Fruit fly (Drosophila melanogaster) whole organism, embryonic: ENCODE data around the gene CG6733.

ENCODE experiments used
- Atf6 ChIP-seq: fragments of 200-800 bp; sonication (Bioruptor generic); IDR thresholded peaks from 2 replicates; pipeline ENCODE4 v1.3.6; 2022; ENCODE audit warnings: missing biosample characterization, missing genetic modification characterization
- B-H1 ChIP-seq: fragments of 200-800 bp; sonication (Bioruptor generic); IDR thresholded peaks from 3 replicates; pipeline ENCODE4 v1.3.6; 2022; ENCODE audit warnings: missing biosample characterization, missing genetic modification characterization
- Bdp1 ChIP-seq: fragments of 200-800 bp; sonication (Bioruptor generic); optimal IDR thresholded peaks from 3 replicates; lab custom pipeline; 2016; ENCODE audit warnings: missing biosample characterization, missing genetic modification characterization
- CG10274 ChIP-seq: fragments of 200-800 bp; sonication (Bioruptor generic); optimal IDR thresholded peaks from 3 replicates; lab custom pipeline; 2017; ENCODE audit warnings: missing biosample characterization, mild to moderate bottlenecking, missing genetic modification characterization
- CG10462 ChIP-seq: fragments of 200-800 bp; sonication (Bioruptor generic); optimal IDR thresholded peaks from 2 replicates; lab custom pipeline; 2016; ENCODE audit warnings: missing biosample characterization, missing genetic modification characterization
- CG12155 ChIP-seq: fragments of 200-800 bp; sonication (Bioruptor generic); optimal IDR thresholded peaks from 3 replicates; lab custom pipeline; 2016; ENCODE audit warnings: missing biosample characterization, missing genetic modification characterization
- CG1233 ChIP-seq: fragments of 200-800 bp; sonication (Bioruptor generic); optimal IDR thresholded peaks from 4 replicates; lab custom pipeline; 2018; ENCODE audit warnings: missing biosample characterization, mild to moderate bottlenecking, missing genetic modification characterization
- CG13287 ChIP-seq: fragments of 200-800 bp; sonication (Bioruptor generic); IDR thresholded peaks from 2 replicates; pipeline ENCODE4 v1.3.6; 2022; ENCODE audit warnings: missing biosample characterization, missing genetic modification characterization; ENCODE audit not compliant: partially characterized antibody
- CG15011 ChIP-seq: fragments of 200-800 bp; sonication (Bioruptor generic); optimal IDR thresholded peaks from 3 replicates; lab custom pipeline; 2018; ENCODE audit warnings: missing biosample characterization, mild to moderate bottlenecking, missing genetic modification characterization
- CG15073 ChIP-seq: fragments of 200-800 bp; sonication (Bioruptor generic); optimal IDR thresholded peaks from 2 replicates; lab custom pipeline; 2016; ENCODE audit warnings: missing biosample characterization, missing genetic modification characterization
- CG17359 ChIP-seq: fragments of 200-800 bp; sonication (Bioruptor generic); optimal IDR thresholded peaks from 3 replicates; lab custom pipeline; 2018; ENCODE audit warnings: missing biosample characterization, mild to moderate bottlenecking, missing genetic modification characterization, moderate library complexity
- CG17802 ChIP-seq: fragments of 200-800 bp; sonication (Bioruptor generic); optimal IDR thresholded peaks from 2 replicates; lab custom pipeline; 2018; ENCODE audit warnings: missing biosample characterization, mild to moderate bottlenecking, missing genetic modification characterization, moderate library complexity
- CG2202 ChIP-seq: fragments of 200-800 bp; sonication (Bioruptor generic); optimal IDR thresholded peaks from 2 replicates; lab custom pipeline; 2018; ENCODE audit warnings: missing biosample characterization, mild to moderate bottlenecking, missing genetic modification characterization
- CG30403 ChIP-seq: fragments of 200-800 bp; sonication (Bioruptor generic); optimal IDR thresholded peaks from 3 replicates; lab custom pipeline; 2016; ENCODE audit warnings: missing biosample characterization, missing genetic modification characterization
- CG31224 ChIP-seq: fragments of 200-800 bp; sonication (Bioruptor generic); IDR thresholded peaks from 2 replicates; pipeline ENCODE4 v1.3.6; 2022; ENCODE audit warnings: missing biosample characterization, missing genetic modification characterization
- CG42726 ChIP-seq: fragments of 200-800 bp; sonication (Bioruptor generic); IDR thresholded peaks from 2 replicates; pipeline ENCODE4 v1.3.6; 2022; ENCODE audit warnings: missing biosample characterization, missing genetic modification characterization; ENCODE audit not compliant: partially characterized antibody
- CG4360 ChIP-seq: fragments of 200-800 bp; sonication (Bioruptor generic); IDR thresholded peaks from 2 replicates; pipeline ENCODE4 v1.3.6; 2022; ENCODE audit warnings: missing biosample characterization, missing genetic modification characterization
- CG4707 ChIP-seq: fragments of 200-800 bp; sonication (Bioruptor generic); optimal IDR thresholded peaks from 2 replicates; lab custom pipeline; 2018; ENCODE audit warnings: missing biosample characterization, mild to moderate bottlenecking, missing genetic modification characterization, moderate library complexity
- CG6791 ChIP-seq: fragments of 200-800 bp; sonication (Bioruptor generic); IDR thresholded peaks from 3 replicates; pipeline ENCODE4 v1.3.6; 2022; ENCODE audit warnings: missing biosample characterization, missing genetic modification characterization; ENCODE audit not compliant: partially characterized antibody
- CG7839 ChIP-seq: fragments of 200-800 bp; sonication (Bioruptor generic); optimal IDR thresholded peaks from 3 replicates; lab custom pipeline; 2018; ENCODE audit warnings: missing biosample characterization, mild to moderate bottlenecking, missing genetic modification characterization, moderate library complexity
- CG7928 ChIP-seq: fragments of 200-800 bp; sonication (Bioruptor generic); optimal IDR thresholded peaks from 2 replicates; lab custom pipeline; 2017; ENCODE audit warnings: missing biosample characterization, mild to moderate bottlenecking, missing genetic modification characterization
- CG8290 ChIP-seq, 3 experiments: fragments of 200-800 bp; sonication (Bioruptor generic); optimal IDR thresholded peaks; 2 replicates each; lab custom pipeline; 2016 to 2019; ENCODE audit warnings: missing biosample characterization in 3 of 3, missing genetic modification characterization in 3 of 3, mild to moderate bottlenecking in 2 of 3, moderate library complexity in 1 of 3
- CG9817 ChIP-seq: fragments of 200-800 bp; sonication (Bioruptor generic); optimal IDR thresholded peaks from 2 replicates; lab custom pipeline; 2018; ENCODE audit warnings: missing biosample characterization, mild to moderate bottlenecking, missing genetic modification characterization, moderate library complexity
- CG9932 ChIP-seq: fragments of 200-800 bp; sonication (Bioruptor generic); IDR thresholded peaks from 2 replicates; pipeline ENCODE4 v1.3.6; 2022; ENCODE audit warnings: missing biosample characterization, missing genetic modification characterization
- CTCF ChIP-seq: fragments of 200-800 bp; sonication (Bioruptor generic); optimal IDR thresholded peaks from 2 replicates; lab custom pipeline; 2017; ENCODE audit warnings: missing biosample characterization, mild to moderate bottlenecking, missing genetic modification characterization, moderate library complexity
- CkIIα-i1 ChIP-seq: fragments of 200-800 bp; sonication (Bioruptor generic); IDR thresholded peaks from 2 replicates; pipeline ENCODE4 v1.3.6; 2022; ENCODE audit warnings: missing biosample characterization, missing genetic modification characterization
- Dll ChIP-seq: fragments of 200-800 bp; sonication (Bioruptor generic); IDR thresholded peaks from 4 replicates; pipeline ENCODE4 v1.3.6; 2022; ENCODE audit warnings: missing biosample characterization, missing genetic modification characterization; ENCODE audit not compliant: partially characterized antibody
- E2f2 ChIP-seq: fragments of 200-800 bp; sonication (Bioruptor generic); IDR thresholded peaks from 2 replicates; pipeline ENCODE4 v1.3.6; 2022; ENCODE audit warnings: missing biosample characterization, missing genetic modification characterization
- MTF-1 ChIP-seq: fragments of 200-800 bp; sonication (Bioruptor generic); optimal IDR thresholded peaks from 2 replicates; lab custom pipeline; 2018; ENCODE audit warnings: missing biosample characterization, mild to moderate bottlenecking, missing genetic modification characterization, borderline replicate concordance
- NC2β ChIP-seq: fragments of 200-800 bp; sonication (Bioruptor generic); optimal IDR thresholded peaks from 2 replicates; lab custom pipeline; 2016; ENCODE audit warnings: missing biosample characterization, missing genetic modification characterization
- PHDP ChIP-seq: fragments of 200-800 bp; sonication (Bioruptor generic); optimal IDR thresholded peaks from 3 replicates; lab custom pipeline; 2018; ENCODE audit warnings: missing biosample characterization, mild to moderate bottlenecking, missing genetic modification characterization, moderate library complexity
- Scr ChIP-seq: fragments of 200-800 bp; sonication (Bioruptor generic); IDR thresholded peaks from 2 replicates; pipeline ENCODE4 v1.3.6; 2022; ENCODE audit warnings: missing biosample characterization, missing genetic modification characterization; ENCODE audit not compliant: partially characterized antibody
- Ssrp ChIP-seq: fragments of 200-800 bp; sonication (Bioruptor generic); optimal IDR thresholded peaks from 2 replicates; lab custom pipeline; 2018; ENCODE audit warnings: missing biosample characterization, mild to moderate bottlenecking, missing genetic modification characterization, moderate library complexity
- bbx ChIP-seq: fragments of 200-800 bp; sonication (Bioruptor generic); IDR thresholded peaks from 2 replicates; pipeline ENCODE4 v1.3.6; 2022; ENCODE audit warnings: missing biosample characterization, missing genetic modification characterization; ENCODE audit not compliant: partially characterized antibody
- bigmax ChIP-seq: fragments of 200-800 bp; sonication (Bioruptor generic); optimal IDR thresholded peaks from 2 replicates; lab custom pipeline; 2018; ENCODE audit warnings: missing biosample characterization, mild to moderate bottlenecking, missing genetic modification characterization
- br ChIP-seq: fragments of >200 bp; optimal IDR thresholded peaks from 2 replicates; lab custom pipeline; 2017
- cato ChIP-seq: fragments of 200-800 bp; sonication (Bioruptor generic); optimal IDR thresholded peaks from 2 replicates; lab custom pipeline; 2016; ENCODE audit warnings: missing biosample characterization, missing genetic modification characterization, borderline replicate concordance
- ci ChIP-seq: fragments of 200-800 bp; sonication (Bioruptor generic); IDR thresholded peaks from 3 replicates; pipeline ENCODE4 v1.3.6; 2022; ENCODE audit warnings: missing biosample characterization, missing genetic modification characterization
- corto ChIP-seq: fragments of 200-800 bp; sonication (Bioruptor generic); optimal IDR thresholded peaks from 2 replicates; lab custom pipeline; 2016; ENCODE audit warnings: missing biosample characterization, mild to moderate bottlenecking, missing genetic modification characterization, moderate library complexity
- dpn ChIP-seq, 2 experiments: fragments of 200-800 bp; sonication (Bioruptor generic); optimal IDR thresholded peaks; 3 replicates each; lab custom pipeline; 2016; ENCODE audit warnings: missing biosample characterization in 2 of 2, missing genetic modification characterization in 2 of 2
- dysf ChIP-seq: fragments of 200-800 bp; sonication (Bioruptor generic); IDR thresholded peaks from 3 replicates; pipeline ENCODE4 v1.3.6; 2022; ENCODE audit warnings: missing biosample characterization, missing genetic modification characterization
- gem ChIP-seq: fragments of 200-800 bp; sonication (Bioruptor generic); optimal IDR thresholded peaks from 2 replicates; lab custom pipeline; 2019; ENCODE audit warnings: missing biosample characterization, mild to moderate bottlenecking, missing genetic modification characterization, moderate library complexity
- inv ChIP-seq: fragments of 200-800 bp; sonication (Bioruptor generic); IDR thresholded peaks from 2 replicates; pipeline ENCODE4 v1.3.6; 2022; ENCODE audit warnings: missing biosample characterization, missing genetic modification characterization; ENCODE audit not compliant: partially characterized antibody
- jigr1 ChIP-seq: fragments of 200-800 bp; sonication (Bioruptor generic); IDR thresholded peaks from 3 replicates; pipeline ENCODE4 v1.3.6; 2022; ENCODE audit warnings: missing biosample characterization, missing genetic modification characterization
- jumu ChIP-seq: fragments of 200-800 bp; sonication (Bioruptor generic); optimal IDR thresholded peaks from 3 replicates; lab custom pipeline; 2016; ENCODE audit warnings: missing biosample characterization, missing genetic modification characterization
- pros ChIP-seq: fragments of 200-800 bp; sonication (Bioruptor generic); optimal IDR thresholded peaks from 3 replicates; lab custom pipeline; 2019; ENCODE audit warnings: missing biosample characterization, mild to moderate bottlenecking, missing genetic modification characterization, moderate library complexity
- sens ChIP-seq: fragments of 200-800 bp; sonication (Bioruptor generic); peaks from one replicate; lab custom pipeline; 2016; ENCODE audit warnings: missing biosample characterization, missing genetic modification characterization
- sob ChIP-seq: fragments of 200-800 bp; sonication (Bioruptor generic); IDR thresholded peaks from 2 replicates; pipeline ENCODE4 v1.3.6; 2022; ENCODE audit warnings: missing biosample characterization, missing genetic modification characterization
- tin ChIP-seq: fragments of 200-800 bp; sonication (Bioruptor generic); optimal IDR thresholded peaks from 3 replicates; lab custom pipeline; 2016; ENCODE audit warnings: missing biosample characterization, missing genetic modification characterization
- unpg ChIP-seq: fragments of 200-800 bp; sonication (Bioruptor generic); optimal IDR thresholded peaks from 3 replicates; lab custom pipeline; 2018; ENCODE audit warnings: missing biosample characterization, mild to moderate bottlenecking, missing genetic modification characterization, moderate library complexity

Gene CG6733

dm6 chr3R:23112680-23113362 is 15.3 kb downstream of the CG6733 start, which contains the start of gene Cow (continued):
- TF ChIP-seq CG10274 (GFP tag; lab: Kevin White, UChicago) (no peak), CG9932 (GFP tag; lab: Robert Waterston, UW) (peak; percentile 70), CG4360 (GFP tag; lab: Robert Waterston, UW) (no peak), CG8290 (GFP tag; optimal IDR thresholded peaks at IDR 0.05; lab: Kevin White, UChicago) (no peak), CG8290 (tag; optimal IDR thresholded peaks at IDR 0.05; lab: Kevin White, UChicago) (peak in 1 of 2 experiments; percentile 85), dpn (GFP tag; optimal IDR thresholded peaks at IDR 0.05; lab: Kevin White, UChicago) (peak; percentile 46 to 50), CG31224 (peak; percentile 53; the same call in 1 of the 2 replicates), CG12155 (GFP tag; lab: Kevin White, UChicago) (peak; percentile 57), E2f2 (peak; percentile 50; the same call in 1 of the 2 replicates), Ssrp (tag; lab: Kevin White, UChicago) (peak; percentile 27), CG15011 (GFP tag; lab: Kevin White, UChicago) (peak; percentile 3), CG9817 (peak; percentile 55), Bdp1 (GFP tag; lab: Kevin White, UChicago) (peak; percentile 42), pros (no peak), bbx (GFP tag; lab: Robert Waterston, UW) (no peak), br (no peak), unpg (peak; percentile 50), CG17802 (tag; lab: Kevin White, UChicago) (no peak), jigr1 (GFP tag; lab: Robert Waterston, UW) (no peak), CG30403 (GFP tag; lab: Kevin White, UChicago) (peak; percentile 65), CTCF (no peak), CG1233 (no peak), PHDP (tag; lab: Kevin White, UChicago) (peak; percentile 69), tin (GFP tag; lab: Kevin White, UChicago) (peak; percentile 44), cato (GFP tag; lab: Kevin White, UChicago) (no peak), ci (GFP tag; lab: Robert Waterston, UW) (peak; percentile 70), CG10462 (GFP tag; lab: Kevin White, UChicago) (no peak), CG15073 (GFP tag; lab: Kevin White, UChicago) (no peak), CG7928 (GFP tag; lab: Kevin White, UChicago) (no peak), NC2β (no peak), CG17359 (tag; lab: Kevin White, UChicago) (peak; percentile 61), CG2202 (tag; lab: Kevin White, UChicago) (no peak), sens (GFP tag; lab: Kevin White, UChicago) (peak; percentile 89), MTF-1 (GFP tag; lab: Kevin White, UChicago) (no peak), jumu (GFP tag; lab: Kevin White, UChicago) (peak; percentile 39), CG42726 (GFP tag; lab: Robert Waterston, UW) (no peak), CG7839 (peak; percentile 70), dysf (peak; percentile 82), CG6791 (GFP tag; lab: Robert Waterston, UW) (no peak), Atf6 (peak; percentile 62; the same call in 1 of the 2 replicates), bigmax (no peak), CG13287 (GFP tag; lab: Robert Waterston, UW) (no peak), gem (tag; lab: Kevin White, UChicago) (peak; percentile 76), CkIIα-i1 (GFP tag; lab: Robert Waterston, UW) (no peak), Scr (GFP tag; lab: Robert Waterston, UW) (no peak), corto (GFP tag; lab: Kevin White, UChicago) (no peak), B-H1 (GFP tag; lab: Robert Waterston, UW) (peak; percentile 49), sob (peak; percentile 72), Dll (no peak), CG4707 (GFP tag; lab: Kevin White, UChicago) (no peak), inv (no peak)
